Fruit fly (Drosophila melanogaster): ENCODE data around the gene Polr2J.

The Polr2J gene

DNA sequence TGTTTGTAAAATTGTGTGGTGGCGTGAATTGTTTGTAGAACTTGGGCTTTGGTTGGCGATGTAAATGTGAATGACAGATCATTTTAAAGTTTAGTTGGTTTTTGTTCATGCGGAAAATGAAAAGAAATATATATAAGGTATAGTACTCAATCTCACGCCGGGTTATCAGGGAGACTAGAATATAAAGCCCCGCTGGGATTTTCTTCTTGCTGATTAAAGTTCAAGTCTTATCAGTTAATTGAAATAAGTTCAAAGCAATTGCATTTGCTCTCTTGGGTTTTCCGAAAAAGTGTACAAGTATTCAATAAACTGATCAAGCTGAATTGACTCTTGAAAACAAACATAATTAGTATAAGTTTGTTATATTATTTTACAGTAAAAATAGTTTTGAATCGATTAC, 15.2 kb upstream of the Polr2J start:
- no peak for TF ChIP-seq lbe (GFP tag; optimal IDR thresholded peaks at IDR 0.05)

DNA sequence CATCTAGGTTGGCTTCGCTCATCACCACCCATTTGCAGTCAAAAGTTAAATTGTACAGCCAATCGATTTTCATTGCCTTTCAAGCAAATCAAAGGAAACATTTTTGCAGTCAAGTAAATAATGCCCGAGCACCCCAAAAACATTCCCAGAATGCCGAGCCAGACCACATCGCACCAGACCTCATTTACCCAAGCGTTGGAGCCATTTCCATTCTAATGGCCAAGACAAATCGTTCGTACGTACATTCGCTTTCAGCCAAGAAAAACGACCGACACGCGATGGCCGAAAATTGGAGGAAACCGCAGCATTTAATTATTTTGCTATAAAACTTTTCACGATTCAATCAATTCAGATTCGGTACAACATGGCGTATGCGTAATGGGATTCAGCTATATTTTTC, 14.8 kb upstream of the Polr2J start:
- TF ChIP-seq Pdp1 (GFP tag; optimal IDR thresholded peaks at IDR 0.05) (peak in 1 of 2 experiments; percentile 0), CG2199 (GFP tag; IDR thresholded peaks at IDR 0.05) (peak; percentile 96), CG7745 (tag; optimal IDR thresholded peaks at IDR 0.05) (no peak), CG12769 (tag; optimal IDR thresholded peaks at IDR 0.05) (peak; percentile 40), CG7372 (GFP tag; IDR thresholded peaks at IDR 0.05) (peak; percentile 67), CG6272 (GFP tag; IDR thresholded peaks at IDR 0.05) (no peak), CG12744 (GFP tag; optimal IDR thresholded peaks at IDR 0.05) (no peak), CG17186 (GFP tag; optimal IDR thresholded peaks at IDR 0.05) (no peak), HHEX (GFP tag; optimal IDR thresholded peaks at IDR 0.05) (no peak), nerfin-1 (tag; optimal IDR thresholded peaks at IDR 0.05) (no peak), ci (GFP tag; IDR thresholded peaks at IDR 0.05) (0 out of 3 replicates have a peak, but pooled peaks have one; percentile 6), sd (tag; optimal IDR thresholded peaks at IDR 0.05) (peak; percentile 76), gt (GFP tag; IDR thresholded peaks at IDR 0.05) (no peak), CG10979 (tag; optimal IDR thresholded peaks at IDR 0.05) (no peak), CG33213 (GFP tag; optimal IDR thresholded peaks at IDR 0.05) (no peak), da (GFP tag; optimal IDR thresholded peaks at IDR 0.05) (no peak), abd-A (tag; optimal IDR thresholded peaks at IDR 0.05) (peak; percentile 2), phol (tag; optimal IDR thresholded peaks at IDR 0.05) (no peak)

DNA sequence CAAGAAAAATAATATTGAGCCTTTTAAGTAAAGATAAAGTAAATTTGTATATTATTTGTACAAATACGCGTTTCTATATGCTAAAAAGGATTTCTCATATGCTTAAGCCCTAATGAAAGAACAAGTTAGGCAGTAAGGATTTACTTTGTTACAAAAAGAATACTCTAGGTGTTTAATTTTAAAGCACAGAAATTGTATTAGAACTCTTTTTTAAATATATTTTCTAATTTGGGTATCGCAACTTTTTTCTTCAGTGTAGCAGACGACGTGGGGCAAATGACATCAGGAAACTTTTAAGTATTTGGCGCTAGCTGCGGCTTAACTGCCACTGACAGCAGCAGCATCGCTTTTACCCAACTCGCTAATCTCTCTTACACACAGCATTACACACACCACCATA, 11.9 kb upstream of the Polr2J start:
- peak; percentile 27 for TF ChIP-seq grau (tag; optimal IDR thresholded peaks at IDR 0.05)
- TF ChIP-seq crc (GFP tag; optimal IDR thresholded peaks at IDR 0.05), result no peak
- peak; percentile 61 for TF ChIP-seq Med (GFP tag)
- TF ChIP-seq sens (GFP tag), result peak; percentile 57
- TF ChIP-seq CG13424 (tag; optimal IDR thresholded peaks at IDR 0.05), result peak; percentile 14
- TF ChIP-seq CG42726 (GFP tag; IDR thresholded peaks at IDR 0.05; ENCODE audit: partially characterized antibody), result no peak
- TF ChIP-seq ATbp (GFP tag; optimal IDR thresholded peaks at IDR 0.05), result peak; percentile 8
- no peak for TF ChIP-seq CG3995 (GFP tag; optimal IDR thresholded peaks at IDR 0.05)
- TF ChIP-seq Xbp1 (GFP tag; optimal IDR thresholded peaks at IDR 0.05), result no peak
- peak in 1 of 2 experiments; percentile 2 for TF ChIP-seq bsh (GFP tag; optimal IDR thresholded peaks at IDR 0.05)
- TF ChIP-seq az2 (GFP tag; optimal IDR thresholded peaks at IDR 0.05), result no peak
- peak; percentile 1 for TF ChIP-seq unpg (GFP tag; optimal IDR thresholded peaks at IDR 0.05)
- peak; percentile 17 for TF ChIP-seq CG7839 (tag; optimal IDR thresholded peaks at IDR 0.05)
- TF ChIP-seq sqz (GFP tag; optimal IDR thresholded peaks at IDR 0.05), result no peak
- TF ChIP-seq oc (tag; optimal IDR thresholded peaks at IDR 0.05), result peak; percentile 13
- peak; percentile 12; the same call in 1 of the 2 replicates for TF ChIP-seq Ada2b (GFP tag; IDR thresholded peaks at IDR 0.05)
- TF ChIP-seq CG18619 (GFP tag; optimal IDR thresholded peaks at IDR 0.05), result peak; percentile 10
- TF ChIP-seq PHDP (tag; optimal IDR thresholded peaks at IDR 0.05), result peak; percentile 29
- TF ChIP-seq CG10321 (GFP tag; IDR thresholded peaks at IDR 0.05), result no peak
- TF ChIP-seq zf30C (GFP tag; optimal IDR thresholded peaks at IDR 0.05), result no peak
- no peak for TF ChIP-seq CG34422 (GFP tag; IDR thresholded peaks at IDR 0.05)
- TF ChIP-seq Abd-B (GFP tag; optimal IDR thresholded peaks at IDR 0.05), result no peak
- peak; percentile 28 for TF ChIP-seq lab (GFP tag; optimal IDR thresholded peaks at IDR 0.05)
- peak; percentile 38 for TF ChIP-seq dmrt99B (tag; optimal IDR thresholded peaks at IDR 0.05)
- TF ChIP-seq z (GFP tag; IDR thresholded peaks at IDR 0.05), result no peak
- peak; percentile 60 for TF ChIP-seq CG11504 (tag; optimal IDR thresholded peaks at IDR 0.05)
- TF ChIP-seq gem (tag; optimal IDR thresholded peaks at IDR 0.05), result peak; percentile 39
- TF ChIP-seq vfl (GFP tag; optimal IDR thresholded peaks at IDR 0.05), result no peak
- no peak for TF ChIP-seq bcd (GFP tag; optimal IDR thresholded peaks at IDR 0.05)
- TF ChIP-seq CG1603 (tag; optimal IDR thresholded peaks at IDR 0.05), result no peak
